Worm (Caenorhabditis elegans) whole organism, dauer: ENCODE data around the gene C08B6.6.

Experiments used
- unc-62 ChIP-seq: sonication (generic microtip); optimal IDR thresholded peaks from 2 replicates; lab custom pipeline; 2017; ENCODE audit warnings: missing biosample characterization, missing genetic modification reagents, missing genetic modification characterization

Gene C08B6.6

ce11 chrV:10149728-10150127, 26.3 kb downstream of the C08B6.6 start, which contains the start of gene srsx-27:
srsx-27 (plus strand) TSS chrV:10150028.
- TF ChIP-seq unc-62 (GFP tag; lab: Kevin White, UChicago), result no peak

- no peak for TF ChIP-seq unc-62 (GFP tag; lab: Kevin White, UChicago)
Observed at ce11 chrV:10152278-10152677, 28.9 kb downstream of the C08B6.6 start, which contains the start of gene srsx-28. srsx-28 (plus strand) TSS chrV:10152578.

- TF ChIP-seq unc-62 (GFP tag; lab: Kevin White, UChicago), result no peak
Observed at ce11 chrV:10153076-10153475, 29.7 kb downstream of the C08B6.6 start.

ce11 chrV:10154698-10155097, 31.3 kb downstream of the C08B6.6 start, which contains the start of gene srsx-29:
srsx-29 (plus strand) TSS chrV:10154998.
- TF ChIP-seq unc-62 (GFP tag; lab: Kevin White, UChicago), result no peak

- no peak for TF ChIP-seq unc-62 (GFP tag; lab: Kevin White, UChicago)
Observed at ce11 chrV:10158528-10158927, 35.1 kb downstream of the C08B6.6 start, which contains the start of gene srsx-30. srsx-30 (plus strand) TSS chrV:10158828.

- TF ChIP-seq unc-62 (GFP tag; lab: Kevin White, UChicago), result no peak
Observed at ce11 chrV:10159972-10160371, 36.5 kb downstream of the C08B6.6 start.

ce11 chrV:10160954-10161353, 37.5 kb downstream of the C08B6.6 start, which contains the start of gene C51E3.10:
C51E3.10 (minus strand) TSS chrV:10161134.
- TF ChIP-seq unc-62 (GFP tag; lab: Kevin White, UChicago), result no peak

- TF ChIP-seq unc-62 (GFP tag; lab: Kevin White, UChicago), result no peak
Observed at ce11 chrV:10166368-10166767, 42.9 kb downstream of the C08B6.6 start, which contains the start of gene C51E3.6. C51E3.6 (minus strand) TSS chrV:10166468.

- no peak for TF ChIP-seq unc-62 (GFP tag; lab: Kevin White, UChicago)
Observed at ce11 chrV:10168870-10169269, 45.4 kb downstream of the C08B6.6 start.

ce11 chrV:10173653-10174052, 50.2 kb downstream of the C08B6.6 start, which contains the start of gene egl-3:
egl-3 (minus strand) TSS chrV:10173753.
- TF ChIP-seq unc-62 (GFP tag; lab: Kevin White, UChicago), result no peak
